Worm (Caenorhabditis elegans): ENCODE data around the gene mua-3.

- no peak for TF ChIP-seq him-1 (tag; optimal IDR thresholded peaks at IDR 0.05)
- TF ChIP-seq W03F9.2 (tag; optimal IDR thresholded peaks at IDR 0.05): no peak
- no peak for TF ChIP-seq dao-5 (tag; optimal IDR thresholded peaks at IDR 0.05)
Observed at ce11 chrIII:10156269-10156668, 4.2 kb upstream of the mua-3 start.
